Fruit fly (Drosophila melanogaster): ENCODE measurements around the gene CG32371.

CG32371 gene

DNA sequence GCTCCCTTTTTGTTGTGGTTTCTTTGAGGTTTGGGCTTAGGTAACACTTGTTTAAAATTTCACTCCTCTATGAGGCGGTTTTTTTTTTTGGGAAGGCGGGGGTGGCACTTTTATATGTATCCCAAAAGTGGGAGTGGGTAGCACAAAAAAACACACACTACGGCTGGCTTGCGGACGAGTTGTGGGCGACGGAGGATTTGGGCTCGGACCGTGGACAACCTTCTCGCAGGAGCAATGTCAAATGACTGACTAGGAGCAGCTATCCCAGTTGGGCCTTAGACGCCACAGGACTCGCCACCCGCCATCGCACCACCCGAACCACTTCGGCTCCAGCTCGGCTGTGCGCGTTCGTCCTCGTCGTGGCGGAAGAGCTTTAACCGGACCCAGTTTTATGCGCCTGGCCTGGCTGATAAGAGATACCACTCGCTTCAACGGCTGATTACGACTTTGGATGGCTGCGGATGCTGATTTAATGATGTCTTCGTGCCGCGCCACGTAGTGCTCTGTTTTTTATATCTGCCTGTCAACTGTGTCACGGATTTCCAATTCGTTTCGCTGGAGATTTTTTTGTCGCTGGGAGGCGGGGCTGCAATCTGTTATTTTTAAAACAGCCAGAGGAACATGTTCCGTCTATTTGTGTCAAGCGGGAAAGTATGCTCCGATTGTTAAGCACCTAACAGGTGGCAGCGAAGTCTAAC, 50.1 kb downstream of the CG32371 start, which contains the start of gene Ank2:
TSS of gene Ank2 (minus strand) at position 533 of the 698 bp plus-strand sequence.
- TF ChIP-seq CG33017 (tag; optimal IDR thresholded peaks at IDR 0.05): no peak
- no peak for TF ChIP-seq Clk (GFP tag; optimal IDR thresholded peaks at IDR 0.05)
- TF ChIP-seq CG5204 (GFP tag; optimal IDR thresholded peaks at IDR 0.05): no peak
- no peak for TF ChIP-seq CG12768 (GFP tag; optimal IDR thresholded peaks at IDR 0.05)
